Fruit fly (Drosophila melanogaster) whole organism, pupa: ENCODE results near the gene CG31551.
A peak's percentile ranks its signal among the peaks of the same experiment; 100 is the strongest.

Experiments
- CG10348 ChIP-seq: fragments of 200-800 bp; sonication (Bioruptor generic); IDR thresholded peaks from 2 replicates; pipeline ENCODE4 v1.3.6; 2022; ENCODE audit warnings: missing biosample characterization, missing genetic modification characterization
- CG12605 ChIP-seq: fragments of 200-800 bp; sonication (Bioruptor generic); IDR thresholded peaks from 2 replicates; pipeline ENCODE4 v1.3.6; 2022; ENCODE audit warnings: missing biosample characterization, missing genetic modification characterization
- CG13204 ChIP-seq: fragments of 200-800 bp; sonication (Bioruptor generic); optimal IDR thresholded peaks from 2 replicates; lab custom pipeline; 2018; ENCODE audit warnings: missing biosample characterization, mild to moderate bottlenecking, missing genetic modification characterization, moderate library complexity
- CG14655 ChIP-seq: fragments of 200-800 bp; sonication (Bioruptor generic); optimal IDR thresholded peaks from 3 replicates; lab custom pipeline; 2017; ENCODE audit warnings: mild to moderate bottlenecking, missing biosample characterization, missing genetic modification reagents, missing genetic modification characterization
- CG15710 ChIP-seq: fragments of 200-800 bp; sonication (Bioruptor generic); optimal IDR thresholded peaks from 2 replicates; lab custom pipeline; 2018; ENCODE audit warnings: missing biosample characterization, mild to moderate bottlenecking, missing genetic modification characterization, moderate library complexity
- CG17806 ChIP-seq: fragments of 200-800 bp; sonication (Bioruptor generic); optimal IDR thresholded peaks from 2 replicates; lab custom pipeline; 2018; ENCODE audit warnings: missing biosample characterization, mild to moderate bottlenecking, missing genetic modification characterization, moderate library complexity
- CG32121 ChIP-seq: fragments of 200-800 bp; sonication (Bioruptor generic); IDR thresholded peaks from 2 replicates; pipeline ENCODE4 v1.3.6; 2022; ENCODE audit warnings: missing biosample characterization, missing genetic modification characterization
- CG34367 ChIP-seq: fragments of 200-800 bp; sonication (Bioruptor generic); optimal IDR thresholded peaks from 2 replicates; lab custom pipeline; 2018; ENCODE audit warnings: missing biosample characterization, mild to moderate bottlenecking, missing genetic modification characterization
- CG4496 ChIP-seq: fragments of 200-800 bp; sonication (Bioruptor generic); IDR thresholded peaks from 3 replicates; pipeline ENCODE4 v1.3.6; 2022; ENCODE audit warnings: missing biosample characterization, missing genetic modification characterization
- CG8159 ChIP-seq: fragments of 200-800 bp; sonication (Bioruptor generic); optimal IDR thresholded peaks from 3 replicates; lab custom pipeline; 2018; ENCODE audit warnings: missing biosample characterization, mild to moderate bottlenecking, missing genetic modification characterization, moderate library complexity
- CG8301 ChIP-seq: fragments of 200-800 bp; sonication (Bioruptor generic); optimal IDR thresholded peaks from 2 replicates; lab custom pipeline; 2018; ENCODE audit warnings: missing biosample characterization, mild to moderate bottlenecking, missing genetic modification characterization
- CG9948 ChIP-seq: fragments of 200-800 bp; sonication (Bioruptor generic); optimal IDR thresholded peaks from 2 replicates; lab custom pipeline; 2018; ENCODE audit warnings: missing biosample characterization, mild to moderate bottlenecking, missing genetic modification characterization, moderate library complexity
- D1 ChIP-seq: fragments of 200-800 bp; sonication (Bioruptor generic); optimal IDR thresholded peaks from 2 replicates; lab custom pipeline; 2018; ENCODE audit warnings: missing biosample characterization, mild to moderate bottlenecking, missing genetic modification characterization, moderate library complexity
- EcR ChIP-seq: fragments of 200-800 bp; sonication (Bioruptor generic); optimal IDR thresholded peaks from 3 replicates; lab custom pipeline; 2019; ENCODE audit warnings: missing biosample characterization, missing genetic modification characterization, mild to moderate bottlenecking, moderate library complexity, missing genetic modification reagents
- Ets98B ChIP-seq: fragments of 200-800 bp; sonication (Bioruptor generic); IDR thresholded peaks from 2 replicates; pipeline ENCODE4 v1.3.6; 2022; ENCODE audit warnings: missing biosample characterization, missing genetic modification characterization
- Pif1A ChIP-seq: fragments of 200-800 bp; sonication (Bioruptor generic); optimal IDR thresholded peaks from 3 replicates; lab custom pipeline; 2016; ENCODE audit warnings: missing biosample characterization, missing genetic modification characterization
- Pif1B ChIP-seq: fragments of 200-800 bp; sonication (Bioruptor generic); optimal IDR thresholded peaks from 3 replicates; lab custom pipeline; 2016; ENCODE audit warnings: missing biosample characterization, missing genetic modification characterization
- Snoo ChIP-seq: fragments of 200-800 bp; sonication (Bioruptor generic); optimal IDR thresholded peaks from 3 replicates; lab custom pipeline; 2017; ENCODE audit warnings: missing biosample characterization, mild to moderate bottlenecking, missing genetic modification characterization, inconsistent platforms
- fd96Ca ChIP-seq: fragments of 200-800 bp; sonication (Bioruptor generic); IDR thresholded peaks from 3 replicates; pipeline ENCODE4 v1.3.6; 2022; ENCODE audit warnings: missing biosample characterization, missing genetic modification characterization
- gl ChIP-seq: fragments of 200-800 bp; sonication (Bioruptor generic); optimal IDR thresholded peaks from 2 replicates; lab custom pipeline; 2018; ENCODE audit warnings: missing biosample characterization, mild to moderate bottlenecking, missing genetic modification characterization
- rn ChIP-seq: fragments of 200-800 bp; sonication (Bioruptor generic); IDR thresholded peaks from 2 replicates; pipeline ENCODE4 v1.3.6; 2022; ENCODE audit warnings: missing biosample characterization, missing genetic modification characterization

CG31551 gene

DNA sequence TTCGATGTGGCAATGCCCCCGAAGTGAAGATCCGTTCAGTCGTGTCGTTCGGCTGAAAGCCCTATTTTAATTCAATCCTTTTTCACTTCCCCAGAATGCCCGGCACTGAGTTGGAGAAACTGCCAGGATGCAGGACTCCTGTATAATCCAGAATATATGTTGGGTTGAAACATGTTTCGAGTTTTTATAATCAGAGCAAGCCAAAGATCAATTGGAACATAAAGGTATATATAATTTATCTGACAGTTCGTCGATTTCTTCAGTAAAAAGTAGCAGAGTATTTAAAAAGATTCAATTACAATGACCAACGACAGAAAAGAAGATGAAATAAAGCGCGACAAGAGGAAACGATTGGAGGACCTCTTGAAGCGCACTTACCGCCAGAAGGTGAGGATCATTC is at the start of gene CG31551:
Gene CG31551, plus strand, starts transcription at position 301 of the 400 bp plus-strand sequence.
- TF ChIP-seq fd96Ca (GFP tag; lab: Robert Waterston, UW) = no peak
- TF ChIP-seq Pif1A (GFP tag; lab: Kevin White, UChicago) = no peak
- no peak for TF ChIP-seq Snoo (tag; lab: Kevin White, UChicago)
- TF ChIP-seq CG4496 (GFP tag; lab: Robert Waterston, UW) = no peak
- TF ChIP-seq CG8301 (tag; lab: Kevin White, UChicago) = no peak
- no peak for TF ChIP-seq CG10348
- TF ChIP-seq CG17806 (tag; lab: Kevin White, UChicago) = no peak
- TF ChIP-seq CG14655 (GFP tag; lab: Kevin White, UChicago) = no peak
- TF ChIP-seq Ets98B (GFP tag; lab: Robert Waterston, UW) = no peak
- no peak for TF ChIP-seq CG15710 (tag; lab: Kevin White, UChicago)
- TF ChIP-seq rn = no peak
- no peak for TF ChIP-seq CG8159 (tag; lab: Kevin White, UChicago)
- no peak for TF ChIP-seq CG32121
- TF ChIP-seq EcR (GFP tag; lab: Kevin White, UChicago) = no peak
- TF ChIP-seq CG9948 (tag; lab: Kevin White, UChicago) = no peak
- no peak for TF ChIP-seq CG34367 (tag; lab: Kevin White, UChicago)
- no peak for TF ChIP-seq Pif1B (GFP tag; lab: Kevin White, UChicago)
- no peak for TF ChIP-seq gl
- TF ChIP-seq CG12605 = no peak
- no peak for TF ChIP-seq CG13204

- TF ChIP-seq CG14655 (GFP tag; lab: Kevin White, UChicago) = no peak
- TF ChIP-seq CG4496 (GFP tag; lab: Robert Waterston, UW) = 0 out of 3 replicates have a peak, but pooled peaks have one; percentile 46
- no peak for TF ChIP-seq CG17806 (tag; lab: Kevin White, UChicago)
- TF ChIP-seq Ets98B (GFP tag; lab: Robert Waterston, UW) = peak; percentile 19; the same call in 1 of the 2 replicates
- 0 out of 2 replicates have a peak, but pooled peaks have one; percentile 32 for TF ChIP-seq CG32121
- TF ChIP-seq rn = 0 out of 2 replicates have a peak, but pooled peaks have one; percentile 12
- 0 out of 2 replicates have a peak, but pooled peaks have one; percentile 32 for TF ChIP-seq CG12605
- TF ChIP-seq CG8301 (tag; lab: Kevin White, UChicago) = no peak
Observed at dm6 chr3R:5587863-5588519, 39.7 kb upstream of the CG31551 start, which contains the start of gene CG2926. Gene CG2926, minus strand, starts transcription at chr3R:5588380.

- TF ChIP-seq CG12605 (no peak), CG9948 (tag; lab: Kevin White, UChicago) (no peak), CG4496 (GFP tag; lab: Robert Waterston, UW) (no peak), D1 (tag; lab: Kevin White, UChicago) (no peak), CG10348 (no peak), CG8159 (tag; lab: Kevin White, UChicago) (no peak)
- TF ChIP-seq, all 21 proteins: peak for 0
Observed at dm6 chr3R:5588573-5588972, 39.1 kb upstream of the CG31551 start, which contains the start of gene PolZ2. Gene PolZ2, plus strand, starts transcription at chr3R:5588873.

- TF ChIP-seq CG15710 (tag; lab: Kevin White, UChicago) (peak; percentile 15), Pif1B (GFP tag; lab: Kevin White, UChicago) (no peak)
Observed at dm6 chr3R:5591398-5591853, 36.2 kb upstream of the CG31551 start, which contains the start of the genes noi and Vha26. Gene noi, minus strand, starts transcription at chr3R:5591459. Gene Vha26, plus strand, starts transcription at chr3R:5591763.

DNA sequence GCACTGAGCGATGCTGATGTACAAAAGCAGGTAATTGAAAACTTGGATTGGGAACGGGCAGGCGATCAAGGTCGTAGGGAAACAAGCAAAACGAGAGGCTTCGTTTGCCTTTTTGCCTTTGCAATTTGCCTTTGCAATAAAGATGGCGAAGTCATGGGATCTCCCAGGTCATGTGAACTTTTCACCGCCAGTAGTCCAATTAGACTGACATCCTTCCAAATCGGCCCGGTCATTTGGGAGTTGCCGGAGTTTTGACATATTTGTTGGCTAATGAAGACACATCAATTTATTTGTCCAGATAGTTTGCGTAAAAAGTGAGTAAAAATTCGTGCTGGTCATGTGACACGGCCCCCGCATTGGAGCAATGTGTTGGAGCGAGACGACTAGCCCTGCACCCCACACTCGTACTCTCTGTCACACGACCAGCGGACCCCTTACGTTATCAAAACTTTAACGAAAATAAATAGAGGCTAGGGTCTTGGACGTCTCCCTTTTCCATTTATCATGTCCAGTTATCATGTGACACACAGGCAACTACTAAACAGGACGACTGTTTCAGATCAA is 35.6 kb upstream of the CG31551 start:
- 0 out of 3 replicates have a peak, but pooled peaks have one; percentile 34 for TF ChIP-seq CG4496 (GFP tag; lab: Robert Waterston, UW)
- no peak for TF ChIP-seq CG15710 (tag; lab: Kevin White, UChicago)
- TF ChIP-seq EcR (GFP tag; lab: Kevin White, UChicago) = peak; percentile 30

dm6 chr3R:5594878-5595277 is 32.8 kb upstream of the CG31551 start:
- TF ChIP-seq CG12605 (0 out of 2 replicates have a peak, but pooled peaks have one; percentile 20), rn (no peak), Ets98B (GFP tag; lab: Robert Waterston, UW) (no peak; the same call in 1 of the 2 replicates), CG8159 (tag; lab: Kevin White, UChicago) (no peak), Snoo (tag; lab: Kevin White, UChicago) (no peak)
